Fruit fly (Drosophila melanogaster): ENCODE measurements around the gene Rb97D.

Rb97D gene

DNA sequence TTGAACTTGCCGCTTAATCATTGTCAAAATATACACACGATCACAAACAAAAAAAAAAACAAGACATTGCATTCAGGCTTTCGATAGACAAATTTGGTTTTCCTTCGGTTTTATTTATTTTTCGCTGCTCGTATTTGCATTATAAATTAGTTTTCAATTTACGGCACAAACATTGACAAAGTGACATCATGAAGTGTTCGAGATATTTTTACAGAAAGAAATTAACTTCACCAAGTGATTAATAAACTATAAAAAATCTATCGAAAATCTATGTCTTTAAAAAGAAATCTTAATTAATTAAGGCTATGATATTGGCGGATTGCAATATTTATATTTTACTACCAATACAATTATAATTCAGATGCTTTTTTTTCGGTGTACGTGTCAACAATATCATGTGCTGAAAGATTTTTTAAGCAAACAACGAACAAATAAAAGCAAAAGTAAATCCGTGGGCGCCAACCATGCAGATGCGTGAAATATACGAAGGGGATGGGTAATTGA, 48.3 kb upstream of the Rb97D start (continued):
- TF ChIP-seq Med (GFP tag): peak; percentile 78
- peak; percentile 49 for TF ChIP-seq eyg (GFP tag; optimal IDR thresholded peaks at IDR 0.05)
- peak; percentile 32 for TF ChIP-seq CG2202 (tag; optimal IDR thresholded peaks at IDR 0.05)
- no peak for TF ChIP-seq yki (optimal IDR thresholded peaks at IDR 0.05)
- TF ChIP-seq CG15479 (GFP tag; optimal IDR thresholded peaks at IDR 0.05): no peak
- peak; percentile 25 for TF ChIP-seq CG14710 (tag; optimal IDR thresholded peaks at IDR 0.05)
- peak; percentile 56 for TF ChIP-seq CG14441 (GFP tag; IDR thresholded peaks at IDR 0.05)
- TF ChIP-seq cato (GFP tag; optimal IDR thresholded peaks at IDR 0.05; ENCODE audit: borderline replicate concordance): no peak
- peak; percentile 41 for TF ChIP-seq exex (tag; optimal IDR thresholded peaks at IDR 0.05)
- no peak for TF ChIP-seq en (GFP tag; optimal IDR thresholded peaks at IDR 0.05)
- TF ChIP-seq CG14014 (GFP tag; IDR thresholded peaks at IDR 0.05): peak; percentile 47; the same call in 1 of the 2 replicates
- peak; percentile 65 for TF ChIP-seq CG5180 (GFP tag; optimal IDR thresholded peaks at IDR 0.05)
- peak; percentile 66 for TF ChIP-seq Vsx1 (GFP tag; optimal IDR thresholded peaks at IDR 0.05)
- peak; percentile 38; the same call in 1 of the 2 replicates for TF ChIP-seq sob (GFP tag; IDR thresholded peaks at IDR 0.05)
- TF ChIP-seq Atf6 (GFP tag; IDR thresholded peaks at IDR 0.05): peak; percentile 12; the same call in 1 of the 2 replicates
- TF ChIP-seq CG7987 (GFP tag; optimal IDR thresholded peaks at IDR 0.05): peak; percentile 58
- TF ChIP-seq CG10267 (tag; optimal IDR thresholded peaks at IDR 0.05): peak; percentile 47
- TF ChIP-seq CG10431 (GFP tag; optimal IDR thresholded peaks at IDR 0.05): no peak
- TF ChIP-seq CG15269 (tag; optimal IDR thresholded peaks at IDR 0.05): peak; percentile 46
- TF ChIP-seq Dek (tag; optimal IDR thresholded peaks at IDR 0.05): peak; percentile 1
- no peak for TF ChIP-seq emc (GFP tag; optimal IDR thresholded peaks at IDR 0.05)
- peak; percentile 41 for TF ChIP-seq CG8924 (tag; optimal IDR thresholded peaks at IDR 0.05)
- TF ChIP-seq CG11695 (GFP tag; IDR thresholded peaks at IDR 0.05): 0 out of 3 replicates have a peak, but pooled peaks have one; percentile 31
- TF ChIP-seq CG12391 (tag; optimal IDR thresholded peaks at IDR 0.05): peak; percentile 32
- TF ChIP-seq CG2678 (tag; optimal IDR thresholded peaks at IDR 0.05): peak; percentile 86
- TF ChIP-seq CG7556 (GFP tag; optimal IDR thresholded peaks at IDR 0.05): peak; percentile 49
- TF ChIP-seq CG12659 (GFP tag; optimal IDR thresholded peaks at IDR 0.05): peak; percentile 9
- peak; percentile 52 for TF ChIP-seq nau (GFP tag; optimal IDR thresholded peaks at IDR 0.05)
- TF ChIP-seq CG12104 (GFP tag; optimal IDR thresholded peaks at IDR 0.05): peak; percentile 37
- TF ChIP-seq Hsf (GFP tag; optimal IDR thresholded peaks at IDR 0.05): no peak
- TF ChIP-seq ATbp (GFP tag; optimal IDR thresholded peaks at IDR 0.05): peak; percentile 74
- TF ChIP-seq bbx (GFP tag; IDR thresholded peaks at IDR 0.05; ENCODE audit: partially characterized antibody): no peak
- TF ChIP-seq BtbVII (GFP tag; optimal IDR thresholded peaks at IDR 0.05): peak; percentile 77
- no peak for TF ChIP-seq chm (GFP tag; IDR thresholded peaks at IDR 0.05)
- no peak for TF ChIP-seq Dref (GFP tag; IDR thresholded peaks at IDR 0.05)
- peak; percentile 50 for TF ChIP-seq kay (GFP tag; optimal IDR thresholded peaks at IDR 0.05)
- no peak for TF ChIP-seq CG10366 (GFP tag; IDR thresholded peaks at IDR 0.05)
- peak; percentile 80 for TF ChIP-seq Sox100B (GFP tag; optimal IDR thresholded peaks at IDR 0.05)
- peak; percentile 14 for TF ChIP-seq CG9437 (GFP tag; optimal IDR thresholded peaks at IDR 0.05)
- peak; percentile 69 for TF ChIP-seq CG9727 (GFP tag; optimal IDR thresholded peaks at IDR 0.05)
- TF ChIP-seq unpg (GFP tag; optimal IDR thresholded peaks at IDR 0.05): peak; percentile 59
- peak; percentile 37 for TF ChIP-seq CG12299 (tag; optimal IDR thresholded peaks at IDR 0.05)
- peak in 1 of 2 experiments; percentile 82 for TF ChIP-seq Eip74EF (GFP tag; optimal IDR thresholded peaks at IDR 0.05)
- TF ChIP-seq Asciz (GFP tag; optimal IDR thresholded peaks at IDR 0.05): peak; percentile 75
- no peak for TF ChIP-seq slp2 (GFP tag; optimal IDR thresholded peaks at IDR 0.05)
- no peak for TF ChIP-seq CG4282 (GFP tag; optimal IDR thresholded peaks at IDR 0.05)
- TF ChIP-seq E2f2 (GFP tag; IDR thresholded peaks at IDR 0.05): peak; percentile 8; the same call in 1 of the 2 replicates
- peak; percentile 36; the same call in 2 of the 3 replicates for TF ChIP-seq tgo (GFP tag; IDR thresholded peaks at IDR 0.05)
- TF ChIP-seq CG10321 (GFP tag; IDR thresholded peaks at IDR 0.05): no peak
- TF ChIP-seq CG15011 (GFP tag; optimal IDR thresholded peaks at IDR 0.05): peak; percentile 23
